Worm (Caenorhabditis elegans) whole organism, L4/young adult: ENCODE results near the gene cyk-1.
"Not testable (repeated sequence)": the region's sequence is repeated elsewhere in the genome, so short reads cannot be mapped to it uniquely, and the experiment has no call there.

Source experiments
- W03F9.2 ChIP-seq: fragments of 150-350 bp; optimal IDR thresholded peaks from 2 replicates; lab custom pipeline; 2014; ENCODE audit warnings: missing biosample characterization, missing genetic modification characterization
- dao-5 ChIP-seq: sonication (generic microtip); optimal IDR thresholded peaks from 2 replicates; lab custom pipeline; 2016; ENCODE audit warnings: missing genotype, missing genetic modification characterization, moderate library complexity, missing compliant biosample characterization
- him-1 ChIP-seq: sonication (generic microtip); optimal IDR thresholded peaks from 2 replicates; lab custom pipeline; 2016; ENCODE audit warnings: missing genotype, missing genetic modification reagents, missing genetic modification characterization, missing compliant biosample characterization

The cyk-1 gene

ce11 chrIII:6993179-6993578 is 35.8 kb downstream of the cyk-1 start:
- no peak for TF ChIP-seq W03F9.2 (tag; lab: Kevin White, UChicago)
- TF ChIP-seq him-1, result no peak
- no peak for TF ChIP-seq dao-5

- TF ChIP-seq him-1 (no peak), dao-5 (no peak), W03F9.2 (tag; lab: Kevin White, UChicago) (no peak)
These were observed 36.5 kb downstream of the cyk-1 start for ce11 chrIII:6992496-6992895.

ce11 chrIII:6991465-6991864 is 37.5 kb downstream of the cyk-1 start:
- TF ChIP-seq dao-5 (no peak), him-1 (no peak), W03F9.2 (tag; lab: Kevin White, UChicago) (no peak)

ce11 chrIII:6989900-6990299 is 39.1 kb downstream of the cyk-1 start, which contains the start of gene prk-1:
Gene prk-1, plus strand, starts transcription at chrIII:6990168.
- TF ChIP-seq dao-5 (no peak), him-1 (no peak), W03F9.2 (tag; lab: Kevin White, UChicago) (no peak)

- TF ChIP-seq W03F9.2 (tag; lab: Kevin White, UChicago), result peak; percentile 10
- TF ChIP-seq him-1, result no peak
These were observed 39.8 kb downstream of the cyk-1 start for ce11 chrIII:6989201-6989600.

- TF ChIP-seq W03F9.2 (tag; lab: Kevin White, UChicago), result no peak
- TF ChIP-seq dao-5, result no peak
- TF ChIP-seq him-1, result no peak
These were observed 40.9 kb downstream of the cyk-1 start for ce11 chrIII:6988060-6988459.

ce11 chrIII:6981989-6982553 is 46.9 kb downstream of the cyk-1 start, which contains the start of gene F31E3.6:
Gene F31E3.6, plus strand, starts transcription at chrIII:6982081.
- not testable (repeated sequence) for TF ChIP-seq dao-5; W03F9.2 (tag; lab: Kevin White, UChicago); him-1

- TF ChIP-seq dao-5 (no peak), him-1 (no peak), W03F9.2 (tag; lab: Kevin White, UChicago) (no peak)
These were observed 49.4 kb downstream of the cyk-1 start, which contains the start of gene ceh-20 for ce11 chrIII:6979584-6979983. Gene ceh-20, plus strand, starts transcription at chrIII:6979884.

ce11 chrIII:6978875-6979274 is 50.1 kb downstream of the cyk-1 start:
- TF ChIP-seq dao-5 (no peak), W03F9.2 (tag; lab: Kevin White, UChicago) (no peak), him-1 (no peak)

- TF ChIP-seq W03F9.2 (tag; lab: Kevin White, UChicago) (no peak), him-1 (no peak), dao-5 (no peak)
These were observed 54.1 kb downstream of the cyk-1 start for ce11 chrIII:6974952-6975351.

- TF ChIP-seq dao-5 (no peak), him-1 (no peak), W03F9.2 (tag; lab: Kevin White, UChicago) (no peak)
These were observed 55.3 kb downstream of the cyk-1 start, which contains the start of gene F31E3.2 for ce11 chrIII:6973682-6974081. Gene F31E3.2, plus strand, starts transcription at chrIII:6973982.
